Fruit fly (Drosophila melanogaster) whole organism, wandering third instar larva: ENCODE data around the gene CG7142.

Experiments used
- Hnf4 ChIP-seq: fragments of 200-800 bp; sonication (Bioruptor generic); optimal IDR thresholded peaks from 2 replicates; lab custom pipeline; 2016; ENCODE audit warnings: missing biosample characterization, mild to moderate bottlenecking, missing genetic modification characterization
- jim ChIP-seq: fragments of 175-275, 200-325 bp; sonication (Bioruptor generic); optimal IDR thresholded peaks from 2 replicates; lab custom pipeline; 2016; ENCODE audit warnings: missing biosample characterization, mild to moderate bottlenecking, missing genetic modification characterization
- rgr ChIP-seq: fragments of 200-800 bp; sonication (Bioruptor generic); optimal IDR thresholded peaks from 3 replicates; lab custom pipeline; 2016; ENCODE audit warnings: missing biosample characterization, mild to moderate bottlenecking, missing genetic modification characterization

DNA sequence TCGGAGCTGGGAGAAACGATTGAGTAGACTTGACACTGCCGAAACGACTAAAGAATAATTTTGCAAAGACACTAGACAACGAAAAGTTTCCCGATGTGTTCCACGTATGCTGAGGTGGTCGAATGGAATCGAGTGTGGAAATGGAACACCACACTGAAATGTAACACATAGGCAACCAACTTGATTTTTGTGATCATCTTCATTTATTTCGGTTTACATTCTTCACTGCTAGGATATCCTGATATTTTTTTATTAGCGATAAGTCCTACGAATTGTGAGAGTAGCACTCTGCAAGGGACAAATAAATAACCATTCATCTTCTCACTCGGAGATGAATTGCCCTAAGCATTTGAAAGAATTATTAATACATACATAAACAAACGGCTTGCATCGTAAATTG is 9.4 kb upstream of the CG7142 start, which contains the start of gene CG7131:
- TF ChIP-seq rgr (GFP tag; lab: Kevin White, UChicago) (no peak), jim (GFP tag; lab: Kevin White, UChicago) (no peak), Hnf4 (GFP tag; lab: Kevin White, UChicago) (no peak)
